ENCODE assay signal across 1 worm cellular context in the genomic region with DNA sequence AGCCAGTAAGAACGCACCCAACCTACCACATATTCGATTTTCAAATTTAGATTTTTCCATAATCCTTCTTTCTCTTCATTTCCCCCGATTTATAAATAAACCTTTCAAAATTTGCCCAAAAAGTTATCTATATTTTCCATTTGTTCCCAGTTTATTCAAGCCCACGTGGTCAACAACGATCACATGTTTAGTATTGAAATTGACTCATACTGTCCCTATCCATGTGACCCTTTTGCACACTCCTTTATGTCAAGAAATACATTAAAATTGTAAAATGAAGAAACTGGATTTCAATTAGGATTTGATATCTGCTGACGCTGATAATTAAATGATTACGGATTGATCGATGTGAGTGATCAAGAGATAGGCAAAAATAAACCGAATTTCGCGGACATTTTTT.
A peak's percentile ranks its signal among the peaks of the same experiment; 100 is the strongest.
TF ChIP-seq lines count a peak whose summit lies in the region.

No protein-coding gene starts in this region.

TF ChIP-seq in whole organism, L1 larva, 84 proteins besides CTCF, POLR2A, EP300 and RAD21 (continued from another document):
- TF ChIP-seq nhr-19 (GFP tag; conservative IDR thresholded peaks at IDR 0.05; lab: Robert Waterston, UW): peak; percentile 79
- TF ChIP-seq ces-1 (GFP tag; optimal IDR thresholded peaks at IDR 0.05; lab: Kevin White, UChicago): no peak
